Fruit fly (Drosophila melanogaster) whole organism, wandering third instar larva: ENCODE data around the gene CG31740.

ENCODE experiments used
- Abd-B ChIP-seq: fragments of >200 bp; optimal IDR thresholded peaks from 2 replicates; lab custom pipeline; 2017; ENCODE audit warnings: missing biosample characterization, missing genetic modification characterization
- CG32264 ChIP-seq: fragments of 200-800 bp; sonication (Bioruptor generic); optimal IDR thresholded peaks from 2 replicates; lab custom pipeline; 2016; ENCODE audit warnings: missing biosample characterization, missing genetic modification characterization
- CrebA ChIP-seq: fragments of 200-800 bp; sonication (Bioruptor generic); optimal IDR thresholded peaks from 2 replicates; lab custom pipeline; 2016; ENCODE audit warnings: missing biosample characterization, mild to moderate bottlenecking, missing genetic modification characterization, borderline replicate concordance
- Dfd ChIP-seq: fragments of >200 bp; optimal IDR thresholded peaks from 2 replicates; lab custom pipeline; 2017; ENCODE audit warnings: missing biosample characterization, missing genetic modification characterization
- GATAd ChIP-seq: sonication (Bioruptor generic); optimal IDR thresholded peaks from 2 replicates; lab custom pipeline; 2016; ENCODE audit warnings: missing biosample characterization, missing genetic modification characterization
- HLH106 ChIP-seq: fragments of 200-800 bp; optimal IDR thresholded peaks from 3 replicates; lab custom pipeline; 2019; ENCODE audit warnings: missing biosample characterization, mild to moderate bottlenecking, missing genetic modification characterization, moderate library complexity
- Hnf4 ChIP-seq: fragments of 200-800 bp; sonication (Bioruptor generic); optimal IDR thresholded peaks from 2 replicates; lab custom pipeline; 2016; ENCODE audit warnings: missing biosample characterization, mild to moderate bottlenecking, missing genetic modification characterization
- Hr78 ChIP-seq: fragments of >200 bp; optimal IDR thresholded peaks from 2 replicates; lab custom pipeline; 2017; ENCODE audit warnings: missing biosample characterization, missing genetic modification characterization
- Hr83 ChIP-seq: fragments of 200-300 bp; sonication (Bioruptor generic); optimal IDR thresholded peaks from 2 replicates; lab custom pipeline; 2016; ENCODE audit warnings: missing biosample characterization, mild to moderate bottlenecking, missing genetic modification characterization, moderate library complexity; ENCODE audit not compliant: poor library complexity, severe bottlenecking
- Jra ChIP-seq: sonication (Bioruptor generic); optimal IDR thresholded peaks from 2 replicates; lab custom pipeline; 2016; ENCODE audit warnings: missing biosample characterization, missing genetic modification characterization
- Mio ChIP-seq: sonication (Bioruptor generic); optimal IDR thresholded peaks from 2 replicates; lab custom pipeline; 2016; ENCODE audit warnings: missing biosample characterization, missing genetic modification characterization
- Myc ChIP-seq: fragments of >200 bp; optimal IDR thresholded peaks from 2 replicates; lab custom pipeline; 2017
- N ChIP-seq: fragments of >200 bp; optimal IDR thresholded peaks from 2 replicates; lab custom pipeline; 2018; ENCODE audit warnings: missing biosample characterization, missing external identifiers, missing genetic modification characterization
- OdsH ChIP-seq: fragments of 200-800 bp; sonication (Bioruptor generic); optimal IDR thresholded peaks from 2 replicates; lab custom pipeline; 2016; ENCODE audit warnings: missing biosample characterization, mild to moderate bottlenecking, missing genetic modification characterization
- Rel ChIP-seq, 2 experiments: fragments of 200-800 bp; sonication (Bioruptor generic) in 1 of 2; optimal IDR thresholded peaks; 2 replicates in 1 of 2; 3 replicates in 1 of 2; lab custom pipeline; 2016 to 2019; ENCODE audit warnings: mild to moderate bottlenecking in 2 of 2, missing biosample characterization in 2 of 2, missing genetic modification characterization in 2 of 2, moderate library complexity in 1 of 2
- Sp1 ChIP-seq: fragments of 200-800 bp; sonication (Bioruptor generic); optimal IDR thresholded peaks from 3 replicates; lab custom pipeline; 2019; ENCODE audit warnings: missing biosample characterization, mild to moderate bottlenecking, missing genetic modification characterization, moderate library complexity
- Vsx2 ChIP-seq: fragments of 200-300, 225-300 bp; sonication (Bioruptor generic); optimal IDR thresholded peaks from 2 replicates; lab custom pipeline; 2018; ENCODE audit warnings: missing biosample characterization, missing genetic modification characterization; ENCODE audit not compliant: partially characterized antibody
- br ChIP-seq: fragments of 200-800 bp; sonication (Bioruptor generic); optimal IDR thresholded peaks from 2 replicates; lab custom pipeline; 2016; ENCODE audit warnings: missing biosample characterization, missing genetic modification characterization
- brk ChIP-seq: fragments of 200-800 bp; sonication (Bioruptor generic); optimal IDR thresholded peaks from 2 replicates; lab custom pipeline; 2016; ENCODE audit warnings: missing biosample characterization, mild to moderate bottlenecking, missing genetic modification characterization
- dl ChIP-seq, 2 experiments: fragments of 175-275, 200-275 bp in 1 of 2; fragments of 200-275 bp in 1 of 2; sonication (Bioruptor generic); optimal IDR thresholded peaks; lab custom pipeline; 2018; ENCODE audit warnings: mild to moderate bottlenecking in 2 of 2, missing biosample characterization in 2 of 2, missing genetic modification characterization in 2 of 2, moderate library complexity in 2 of 2; ENCODE audit not compliant: partially characterized antibody in 2 of 2, insufficient read depth in 1 of 2
- dmrt93B ChIP-seq: fragments of 200-800 bp; sonication (Bioruptor generic); optimal IDR thresholded peaks from 2 replicates; lab custom pipeline; 2018; ENCODE audit warnings: missing biosample characterization, mild to moderate bottlenecking, missing genetic modification characterization
- ey ChIP-seq: fragments of 200-800 bp; sonication (Bioruptor generic); optimal IDR thresholded peaks from 2 replicates; lab custom pipeline; 2016; ENCODE audit warnings: missing biosample characterization, missing genetic modification characterization
- foxo ChIP-seq, 2 experiments: fragments of 200-800 bp; sonication (Bioruptor generic); optimal IDR thresholded peaks; 2 replicates in 1 of 2; 3 replicates in 1 of 2; lab custom pipeline; 2016 to 2017; ENCODE audit warnings: missing biosample characterization in 2 of 2, missing genetic modification characterization in 2 of 2
- h ChIP-seq: fragments of 200-800 bp; sonication (Bioruptor generic); optimal IDR thresholded peaks from 3 replicates; lab custom pipeline; 2016; ENCODE audit warnings: missing biosample characterization, mild to moderate bottlenecking, missing genetic modification characterization
- lola ChIP-seq: fragments of >200 bp; optimal IDR thresholded peaks from 2 replicates; lab custom pipeline; 2017; ENCODE audit warnings: missing biosample characterization, missing genetic modification characterization
- pan ChIP-seq: fragments of >200 bp; optimal IDR thresholded peaks from 2 replicates; lab custom pipeline; 2017
- psq ChIP-seq: fragments of 200-800 bp; sonication (Bioruptor generic); optimal IDR thresholded peaks from 3 replicates; lab custom pipeline; 2017; ENCODE audit warnings: missing biosample characterization, mild to moderate bottlenecking, missing genetic modification characterization, moderate library complexity
- rgr ChIP-seq: fragments of 200-800 bp; sonication (Bioruptor generic); optimal IDR thresholded peaks from 3 replicates; lab custom pipeline; 2016; ENCODE audit warnings: missing biosample characterization, mild to moderate bottlenecking, missing genetic modification characterization
- sage ChIP-seq: fragments of 200-800 bp; sonication (Bioruptor generic); optimal IDR thresholded peaks from 2 replicates; lab custom pipeline; 2016; ENCODE audit warnings: missing biosample characterization, mild to moderate bottlenecking, missing genetic modification characterization
- usp ChIP-seq: fragments of >200 bp; optimal IDR thresholded peaks from 2 replicates; lab custom pipeline; 2017; ENCODE audit warnings: missing biosample characterization, missing genetic modification characterization
- woc ChIP-seq: sonication (Bioruptor generic); optimal IDR thresholded peaks from 2 replicates; lab custom pipeline; 2016; ENCODE audit warnings: missing biosample characterization, mild to moderate bottlenecking, missing genetic modification characterization

CG31740 gene

DNA sequence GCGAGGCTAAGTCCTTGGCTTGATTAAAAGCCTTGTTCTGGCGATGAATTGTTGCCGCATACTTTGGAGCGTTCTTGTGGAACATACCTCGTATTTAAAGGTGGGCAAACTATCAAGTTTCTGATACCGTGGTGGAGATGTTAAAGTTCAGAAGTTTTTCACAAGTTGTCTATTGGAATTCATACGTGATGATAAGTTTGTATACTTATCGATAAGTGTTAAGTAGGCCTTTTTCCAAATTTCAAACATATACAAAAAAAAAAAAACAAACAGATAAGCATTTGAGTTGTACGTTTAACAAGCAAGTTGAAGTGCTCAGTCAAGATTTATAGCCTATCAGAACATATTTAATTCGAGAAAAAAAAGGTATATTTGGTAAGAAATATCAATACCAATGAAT is 22.7 kb upstream of the CG31740 start, which contains the start of gene CG5681:
CG5681 (plus strand) TSS at position 301 of the 400 bp plus-strand sequence.
- TF ChIP-seq Myc (lab: Kevin White, UChicago) (no peak), HLH106 (tag; lab: Kevin White, UChicago) (no peak), dmrt93B (no peak), OdsH (GFP tag; lab: Kevin White, UChicago) (no peak), CG32264 (no peak), Dfd (GFP tag; lab: Kevin White, UChicago) (no peak), usp (no peak), lola (GFP tag; lab: Kevin White, UChicago) (no peak), N (no peak), psq (no peak), Hr83 (no peak), Rel (GFP tag; optimal IDR thresholded peaks at IDR 0.05; lab: Kevin White, UChicago) (no peak), Rel (tag; optimal IDR thresholded peaks at IDR 0.05; lab: Kevin White, UChicago) (no peak), Mio (no peak), Hr78 (GFP tag; lab: Kevin White, UChicago) (no peak), sage (no peak), pan (no peak), br (GFP tag; lab: Kevin White, UChicago) (no peak), GATAd (GFP tag; lab: Kevin White, UChicago) (no peak), Hnf4 (GFP tag; lab: Kevin White, UChicago) (no peak), Vsx2 (GFP tag; lab: Kevin White, UChicago) (no peak)
- TF ChIP-seq, all 38 proteins: peak for 0

DNA sequence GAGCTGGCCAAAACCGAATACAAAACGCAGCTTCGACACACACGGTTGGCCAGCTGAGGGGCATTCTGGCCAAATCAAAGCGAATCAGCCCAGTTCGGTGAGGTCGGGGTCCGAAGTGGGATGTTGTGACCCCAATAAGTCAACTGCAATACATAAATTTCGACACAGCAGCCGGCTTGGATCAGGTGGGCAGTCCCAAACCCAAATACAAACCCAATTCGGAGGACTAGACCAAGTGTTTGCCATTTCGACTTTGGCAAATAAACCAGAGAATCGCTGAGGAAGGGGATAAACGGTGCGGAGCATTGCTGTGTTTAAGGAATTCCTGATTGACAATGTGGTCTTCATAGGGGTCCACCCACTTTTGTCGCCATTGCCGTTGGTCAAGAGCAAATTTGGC is 19.8 kb upstream of the CG31740 start:
- TF ChIP-seq Jra (GFP tag; lab: Kevin White, UChicago): no peak
- peak; percentile 49 for TF ChIP-seq Dfd (GFP tag; lab: Kevin White, UChicago)

- no peak for TF ChIP-seq Dfd (GFP tag; lab: Kevin White, UChicago)
- TF ChIP-seq Myc (lab: Kevin White, UChicago): no peak
- TF ChIP-seq rgr (GFP tag; lab: Kevin White, UChicago): no peak
- no peak for TF ChIP-seq Mio
- no peak for TF ChIP-seq lola (GFP tag; lab: Kevin White, UChicago)
- TF ChIP-seq Hr78 (GFP tag; lab: Kevin White, UChicago): no peak
- no peak for TF ChIP-seq dmrt93B
- no peak for TF ChIP-seq dl (GFP tag; optimal IDR thresholded peaks at IDR 0.05; lab: Kevin White, UChicago; ENCODE audit: insufficient read depth in 1 of 2, partially characterized antibody in 2 of 2)
- no peak for TF ChIP-seq woc (GFP tag; lab: Kevin White, UChicago)
- no peak for TF ChIP-seq foxo (GFP tag; optimal IDR thresholded peaks at IDR 0.05; lab: Kevin White, UChicago)
- TF ChIP-seq Hr83: no peak
- no peak for TF ChIP-seq brk (GFP tag; lab: Kevin White, UChicago)
- no peak for TF ChIP-seq GATAd (GFP tag; lab: Kevin White, UChicago)
- TF ChIP-seq N: no peak
- no peak for TF ChIP-seq CrebA (GFP tag; lab: Kevin White, UChicago)
These were observed 18.6 kb upstream of the CG31740 start, which contains the start of gene Prosbeta5R2 for dm6 chr2L:17990118-17990517. Gene Prosbeta5R2, plus strand, starts transcription at chr2L:17990418.

DNA sequence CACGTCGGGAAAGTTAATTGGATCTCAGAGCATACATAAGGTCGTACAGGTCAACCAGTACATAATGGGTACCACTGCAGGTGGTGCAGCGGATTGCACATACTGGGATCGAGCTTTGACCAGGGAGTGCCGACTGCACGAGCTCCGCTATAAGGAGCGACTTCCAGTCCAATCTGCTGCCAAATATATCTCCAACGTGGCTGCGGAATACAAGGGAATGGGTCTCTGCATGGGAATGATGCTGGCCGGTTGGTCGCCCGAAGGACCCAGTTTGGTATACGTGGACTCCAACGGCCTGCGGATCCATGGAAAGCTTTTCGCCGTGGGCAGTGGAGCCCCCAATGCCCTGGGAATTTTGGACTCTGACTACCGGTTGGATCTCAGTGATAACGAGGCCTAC is 18.0 kb upstream of the CG31740 start:
- TF ChIP-seq Dfd (GFP tag; lab: Kevin White, UChicago) (no peak), lola (GFP tag; lab: Kevin White, UChicago) (no peak), rgr (GFP tag; lab: Kevin White, UChicago) (no peak), pan (no peak), Rel (GFP tag; optimal IDR thresholded peaks at IDR 0.05; lab: Kevin White, UChicago) (no peak), Rel (tag; optimal IDR thresholded peaks at IDR 0.05; lab: Kevin White, UChicago) (no peak), OdsH (GFP tag; lab: Kevin White, UChicago) (no peak), ey (GFP tag; lab: Kevin White, UChicago) (no peak), Jra (GFP tag; lab: Kevin White, UChicago) (no peak), Hr83 (no peak), CrebA (GFP tag; lab: Kevin White, UChicago) (no peak), h (GFP tag; lab: Kevin White, UChicago) (no peak), dmrt93B (no peak), Abd-B (GFP tag; lab: Kevin White, UChicago) (no peak), woc (GFP tag; lab: Kevin White, UChicago) (no peak), br (GFP tag; lab: Kevin White, UChicago) (no peak), Mio (no peak), Myc (lab: Kevin White, UChicago) (no peak), Sp1 (GFP tag; lab: Kevin White, UChicago) (no peak), HLH106 (tag; lab: Kevin White, UChicago) (no peak), Hr78 (GFP tag; lab: Kevin White, UChicago) (no peak)
- TF ChIP-seq, all 38 proteins: peak for 0
